Worm (Caenorhabditis elegans): ENCODE results near the gene ceeh-2.

The ceeh-2 gene

DNA sequence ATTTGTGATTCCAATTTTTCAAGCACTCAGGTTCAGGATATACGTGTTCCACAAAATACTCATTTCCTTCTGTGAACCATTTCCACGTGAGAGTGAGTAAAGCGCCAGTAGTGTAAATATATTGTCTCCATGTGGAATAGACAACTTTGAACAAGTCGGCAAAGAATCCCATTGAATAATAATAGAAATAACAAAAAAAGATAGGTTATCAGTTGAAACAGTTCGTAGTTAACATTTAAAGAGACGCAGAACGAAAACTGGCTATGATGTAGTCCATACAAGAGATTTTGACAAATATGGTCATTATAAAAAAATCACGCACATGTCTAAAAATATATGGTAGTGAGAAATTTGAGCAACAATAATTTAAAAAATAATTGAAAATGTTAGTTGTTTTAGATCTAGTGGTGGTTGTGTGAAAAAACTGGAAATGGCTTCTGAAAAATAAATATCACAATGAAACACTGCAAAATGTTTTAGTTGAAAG lies at the start of gene ceeh-2:
Gene ceeh-2 (minus strand): TSS at position 437 of the 487 bp plus-strand sequence.
- no peak for TF ChIP-seq unc-62 (GFP tag; optimal IDR thresholded peaks at IDR 0.05)

- no peak for TF ChIP-seq unc-62 (GFP tag; optimal IDR thresholded peaks at IDR 0.05)
These were observed 48.6 kb upstream of the ceeh-2 start, which contains the start of gene F15H10.7 for ce11 chrV:10406313-10406712. TSS of gene F15H10.7 (minus strand) at chrV:10406413.

DNA sequence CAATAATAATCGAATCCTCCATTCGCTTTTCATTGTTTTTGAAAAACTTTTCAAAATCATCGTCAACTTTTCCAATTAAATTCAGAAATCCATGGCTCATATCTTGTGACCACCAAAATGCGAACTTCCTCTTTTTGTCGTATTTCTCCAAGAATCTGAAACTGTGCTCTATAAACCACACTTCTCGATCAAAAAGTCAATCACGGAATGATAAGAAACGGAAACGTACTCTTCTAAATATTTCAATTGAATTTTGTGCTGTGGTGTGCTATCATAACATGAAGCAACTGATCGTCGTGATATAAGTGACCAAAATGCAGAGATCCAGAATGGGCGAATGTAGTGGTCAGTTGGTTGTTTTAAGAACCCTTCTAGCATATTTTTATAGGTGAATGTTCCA lies 47.0 kb upstream of the ceeh-2 start:
- no peak for TF ChIP-seq unc-62 (GFP tag; optimal IDR thresholded peaks at IDR 0.05)

ce11 chrV:10402804-10403203 lies 45.1 kb upstream of the ceeh-2 start, which contains the start of gene F15H10.8:
TSS of gene F15H10.8 (minus strand) at chrV:10402904.
- TF ChIP-seq unc-62 (GFP tag; optimal IDR thresholded peaks at IDR 0.05) = no peak

- TF ChIP-seq unc-62 (GFP tag; optimal IDR thresholded peaks at IDR 0.05) = no peak
These were observed 41.6 kb upstream of the ceeh-2 start for ce11 chrV:10399290-10399689.

- no peak for TF ChIP-seq unc-62 (GFP tag; optimal IDR thresholded peaks at IDR 0.05)
These were observed 40.7 kb upstream of the ceeh-2 start, which contains the start of gene ugt-2 for ce11 chrV:10398431-10398830. TSS of gene ugt-2 (plus strand) at chrV:10398801.

DNA sequence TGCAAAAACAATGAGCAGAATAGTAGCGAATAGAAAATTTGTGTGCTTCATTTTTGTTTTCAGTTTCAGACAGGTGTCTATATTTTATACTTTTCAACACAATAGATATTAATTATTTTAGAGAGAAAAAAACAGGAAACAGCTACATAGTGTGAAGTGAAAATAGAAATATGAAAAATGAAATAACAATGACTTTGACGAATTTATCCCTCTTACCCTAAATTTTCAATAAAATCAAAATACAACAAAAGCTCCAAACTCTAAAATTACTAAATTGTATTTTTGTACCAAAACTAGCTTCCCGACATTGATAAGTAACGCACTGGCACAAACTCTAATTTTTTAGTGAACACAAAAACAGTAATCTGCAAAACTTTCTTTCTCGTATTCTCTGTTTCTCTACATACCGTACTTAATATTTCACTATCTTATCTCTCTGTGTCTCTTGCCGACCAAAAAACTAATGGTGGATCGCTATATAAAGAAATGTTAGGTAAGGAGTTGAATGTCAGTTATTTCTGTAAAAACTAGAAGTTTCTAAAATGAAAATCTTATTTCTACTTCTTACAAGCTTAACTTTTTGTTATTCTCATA lies 37.6 kb upstream of the ceeh-2 start, which contains the start of the genes col-151 and ugt-1:
Gene col-151 (minus strand): TSS at position 51 of the 594 bp plus-strand sequence.
Gene ugt-1 (plus strand): TSS at position 491 of the 594 bp plus-strand sequence.
- no peak for TF ChIP-seq unc-62 (GFP tag; optimal IDR thresholded peaks at IDR 0.05)

- no peak for TF ChIP-seq unc-62 (GFP tag; optimal IDR thresholded peaks at IDR 0.05)
These were observed 36.0 kb upstream of the ceeh-2 start for ce11 chrV:10393708-10394107.

DNA sequence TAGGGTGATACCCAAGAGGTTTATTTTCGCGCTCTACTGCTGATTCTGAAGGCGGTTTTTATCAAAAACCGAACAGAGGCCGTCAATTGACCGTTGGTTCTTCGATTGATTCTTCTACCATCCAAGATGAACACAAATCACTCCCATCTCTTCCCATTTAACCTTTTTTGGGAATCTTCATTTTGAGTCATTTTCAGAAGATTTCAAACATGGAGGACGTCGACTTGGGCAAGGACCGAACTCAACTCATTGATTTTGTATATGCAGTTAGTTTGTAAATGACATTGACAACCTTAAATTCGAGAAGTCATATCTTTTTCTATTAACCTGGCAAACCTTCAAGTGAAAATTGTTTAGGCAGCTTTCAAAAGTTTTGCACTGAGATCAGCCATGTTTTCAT lies 30.6 kb upstream of the ceeh-2 start, which contains the start of gene AC3.5:
Gene AC3.5 (plus strand): TSS at position 210 of the 400 bp plus-strand sequence.
- no peak for TF ChIP-seq unc-62 (GFP tag; optimal IDR thresholded peaks at IDR 0.05)

ce11 chrV:10387412-10387811 lies 29.7 kb upstream of the ceeh-2 start:
- no peak for TF ChIP-seq unc-62 (GFP tag; optimal IDR thresholded peaks at IDR 0.05)

ce11 chrV:10383950-10384349 lies 26.2 kb upstream of the ceeh-2 start, which contains the start of gene spe-10:
TSS of gene spe-10 (plus strand) at chrV:10384250.
- no peak for TF ChIP-seq unc-62 (GFP tag; optimal IDR thresholded peaks at IDR 0.05)

DNA sequence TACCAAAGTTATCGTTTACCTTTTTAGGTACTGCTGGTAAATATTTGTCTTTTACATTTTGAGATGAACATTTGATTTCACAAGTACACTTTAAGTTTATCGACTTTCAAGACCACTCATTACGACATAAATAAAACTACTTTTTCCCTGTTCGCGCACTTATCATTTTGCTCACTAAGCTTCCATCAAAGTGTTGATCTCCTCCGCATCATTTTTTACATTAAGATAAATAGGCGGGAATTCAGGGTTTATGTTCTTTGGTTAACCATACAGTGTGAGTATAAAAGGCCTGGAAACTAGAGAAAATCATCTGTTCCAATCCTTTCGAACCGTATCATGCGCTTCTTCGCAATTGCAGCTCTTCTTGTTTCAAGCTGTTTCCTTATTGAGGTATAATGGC lies 24.4 kb upstream of the ceeh-2 start, which contains the start of gene pqn-2:
Gene pqn-2 (plus strand): TSS at position 301 of the 400 bp plus-strand sequence.
- TF ChIP-seq unc-62 (GFP tag; optimal IDR thresholded peaks at IDR 0.05) = no peak

DNA sequence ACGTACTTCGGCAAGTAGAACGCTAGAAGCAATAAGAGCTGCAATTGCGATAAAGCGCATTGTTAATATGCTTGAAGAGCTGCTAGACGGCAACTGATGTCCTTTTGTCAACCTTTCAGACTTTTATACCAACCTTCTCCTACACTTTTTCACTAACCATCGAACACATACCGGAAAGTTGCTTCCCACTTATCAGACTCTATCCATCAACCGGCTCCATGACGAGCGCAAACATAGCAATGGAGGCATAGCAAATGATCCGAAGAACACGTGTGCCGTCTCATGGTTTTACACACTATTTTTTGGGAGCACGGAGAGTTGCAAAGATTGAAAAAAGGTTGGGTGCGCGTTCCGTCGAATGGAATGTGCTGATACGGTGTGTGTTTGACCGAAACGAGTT lies 24.0 kb upstream of the ceeh-2 start, which contains the start of gene abu-1:
Gene abu-1 (minus strand): TSS at position 101 of the 400 bp plus-strand sequence.
- no peak for TF ChIP-seq unc-62 (GFP tag; optimal IDR thresholded peaks at IDR 0.05)

DNA sequence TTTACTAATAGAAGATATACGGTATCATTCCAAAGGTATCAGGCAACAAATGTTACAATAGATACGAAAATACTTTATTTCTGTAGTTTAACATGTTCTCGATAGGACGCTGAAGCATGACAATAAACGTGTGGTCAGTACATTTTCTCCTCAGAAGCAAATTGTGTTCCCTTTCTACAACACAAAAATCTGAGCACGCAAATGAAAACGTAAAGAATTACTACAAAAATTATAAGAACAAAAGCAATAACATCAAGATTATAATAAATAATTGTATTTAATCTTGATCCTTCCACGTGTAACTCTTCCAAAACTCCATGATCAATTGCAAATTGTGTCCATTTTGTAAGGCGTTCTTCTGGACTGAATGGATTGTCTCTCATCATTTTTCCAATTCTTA lies 22.1 kb upstream of the ceeh-2 start:
- no peak for TF ChIP-seq unc-62 (GFP tag; optimal IDR thresholded peaks at IDR 0.05)

- no peak for TF ChIP-seq unc-62 (GFP tag; optimal IDR thresholded peaks at IDR 0.05)
These were observed 21.6 kb upstream of the ceeh-2 start, which contains the start of gene AC3.12 for ce11 chrV:10379293-10379692. TSS of gene AC3.12 (minus strand) at chrV:10379393.

DNA sequence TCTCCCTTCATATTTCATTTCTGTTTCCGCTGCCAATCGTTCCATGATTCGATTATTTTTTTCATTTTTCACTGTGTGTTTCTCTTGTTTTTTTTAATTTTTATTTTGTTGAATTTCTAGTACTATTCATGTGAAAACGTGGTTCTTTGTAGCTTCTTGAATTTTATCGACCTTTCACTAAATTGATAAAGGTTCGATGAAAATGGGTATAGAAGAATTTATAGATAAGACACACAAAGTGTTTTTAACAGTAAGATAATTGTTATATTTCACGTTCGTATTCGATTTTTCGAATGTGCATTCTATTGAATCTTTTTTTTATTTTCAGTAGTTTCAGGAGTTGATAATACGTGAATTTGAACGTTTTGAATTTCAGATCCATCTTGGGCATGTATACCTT lies 14.2 kb upstream of the ceeh-2 start, which contains the start of gene ugt-49:
Gene ugt-49 (plus strand): TSS at position 371 of the 400 bp plus-strand sequence.
- no peak for TF ChIP-seq unc-62 (GFP tag; optimal IDR thresholded peaks at IDR 0.05)

DNA sequence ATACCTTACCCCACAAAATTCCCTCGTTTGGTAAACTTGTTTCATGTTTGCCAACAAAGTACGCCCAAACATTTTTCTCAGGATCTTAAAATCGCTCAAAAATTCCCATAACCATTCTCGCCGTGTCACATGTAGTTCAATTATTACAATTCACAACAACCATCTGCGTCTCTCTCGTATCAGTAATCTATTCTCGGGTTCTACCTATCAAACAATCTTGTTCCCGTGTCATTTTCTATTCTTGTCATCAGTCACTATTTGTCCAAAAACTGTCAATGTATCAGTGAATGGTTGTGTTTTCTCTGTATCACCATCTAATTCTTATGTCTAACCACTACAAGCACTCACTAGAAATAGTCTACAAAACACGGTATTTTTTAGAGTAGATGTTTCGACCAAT lies 13.5 kb upstream of the ceeh-2 start:
- TF ChIP-seq unc-62 (GFP tag; optimal IDR thresholded peaks at IDR 0.05) = no peak

All from whole organism, dauer.